Worm (Caenorhabditis elegans) whole organism, L4 larva: ENCODE data around the gene sar-1.

Source experiments
- hlh-30 ChIP-seq: sonication (generic microtip); optimal IDR thresholded peaks from 2 replicates; lab custom pipeline; 2017; ENCODE audit warnings: antibody characterized with exemption, mild to moderate bottlenecking, missing genetic modification characterization, missing compliant biosample characterization; ENCODE audit not compliant: insufficient read depth
- spr-3 ChIP-seq: fragments of 200-800 bp; sonication (Bioruptor generic); optimal IDR thresholded peaks from 2 replicates; lab custom pipeline; 2018; ENCODE audit warnings: mild to moderate bottlenecking, missing genetic modification characterization, missing compliant biosample characterization

The sar-1 gene

ce11 chrIV:4463132-4463531 is 50.0 kb downstream of the sar-1 start, which contains the start of gene M01H9.2:
Gene M01H9.2 (minus strand): TSS chrIV:4463232.
- TF ChIP-seq hlh-30 (peak; percentile 38), spr-3 (GFP tag; lab: Kevin White, UChicago) (no peak)
